Fruit fly (Drosophila melanogaster) whole organism, embryonic: ENCODE results near the gene CG31675.

Source experiments
- Asciz ChIP-seq: fragments of 200-800 bp; sonication (Bioruptor generic); optimal IDR thresholded peaks from 2 replicates; lab custom pipeline; 2017; ENCODE audit warnings: missing biosample characterization, mild to moderate bottlenecking, missing genetic modification characterization, missing genetic modification reagents
- CG11398 ChIP-seq: fragments of 200-800 bp; sonication (Bioruptor generic); optimal IDR thresholded peaks from 2 replicates; lab custom pipeline; 2016; ENCODE audit warnings: missing biosample characterization, missing genetic modification characterization
- CG12236 ChIP-seq: fragments of 200-800 bp; sonication (Bioruptor generic); optimal IDR thresholded peaks from 2 replicates; lab custom pipeline; 2016; ENCODE audit warnings: missing biosample characterization, missing genetic modification characterization
- CG12769 ChIP-seq: fragments of 200-800 bp; sonication (Bioruptor generic); optimal IDR thresholded peaks from 2 replicates; lab custom pipeline; 2019; ENCODE audit warnings: missing biosample characterization, mild to moderate bottlenecking, missing genetic modification characterization, moderate library complexity
- CG14441 ChIP-seq: fragments of 200-800 bp; sonication (Bioruptor generic); IDR thresholded peaks from 2 replicates; pipeline ENCODE4 v1.3.6; 2022; ENCODE audit warnings: missing biosample characterization, missing genetic modification characterization
- CG14667 ChIP-seq: fragments of 200-800 bp; sonication (Bioruptor generic); IDR thresholded peaks from 2 replicates; pipeline ENCODE4 v1.3.6; 2022; ENCODE audit warnings: missing biosample characterization, missing genetic modification characterization
- CG16863 ChIP-seq: fragments of 200-800 bp; sonication (Bioruptor generic); optimal IDR thresholded peaks from 3 replicates; lab custom pipeline; 2016; ENCODE audit warnings: missing biosample characterization, missing genetic modification characterization
- CG18476 ChIP-seq: fragments of 200-800 bp; sonication (Bioruptor generic); optimal IDR thresholded peaks from 2 replicates; lab custom pipeline; 2016; ENCODE audit warnings: missing biosample characterization, mild to moderate bottlenecking, missing genetic modification characterization
- CG18599 ChIP-seq: fragments of 200-800 bp; sonication (Bioruptor generic); optimal IDR thresholded peaks from 3 replicates; lab custom pipeline; 2017; ENCODE audit warnings: missing biosample characterization, missing genetic modification characterization, mild to moderate bottlenecking, moderate library complexity, missing genetic modification reagents
- CG3281 ChIP-seq: fragments of 200-800 bp; sonication (Bioruptor generic); optimal IDR thresholded peaks from 3 replicates; lab custom pipeline; 2017; ENCODE audit warnings: missing biosample characterization, mild to moderate bottlenecking, missing genetic modification characterization
- CG34376 ChIP-seq: fragments of 200-800 bp; sonication (Bioruptor generic); optimal IDR thresholded peaks from 2 replicates; lab custom pipeline; 2018; ENCODE audit warnings: missing biosample characterization, mild to moderate bottlenecking, missing genetic modification characterization
- CG4360 ChIP-seq: fragments of 200-800 bp; sonication (Bioruptor generic); IDR thresholded peaks from 2 replicates; pipeline ENCODE4 v1.3.6; 2022; ENCODE audit warnings: missing biosample characterization, missing genetic modification characterization
- CG43689 ChIP-seq: fragments of 200-800 bp; sonication (Bioruptor generic); IDR thresholded peaks from 2 replicates; pipeline ENCODE4 v1.3.6; 2022; ENCODE audit warnings: missing biosample characterization, missing genetic modification characterization
- CG5953 ChIP-seq: fragments of 200-800 bp; sonication (Bioruptor generic); IDR thresholded peaks from 2 replicates; pipeline ENCODE4 v1.3.6; 2022; ENCODE audit warnings: missing biosample characterization, missing genetic modification characterization
- CG7372 ChIP-seq: fragments of 200-800 bp; sonication (Bioruptor generic); IDR thresholded peaks from 2 replicates; pipeline ENCODE4 v1.3.6; 2022; ENCODE audit warnings: missing biosample characterization, missing genetic modification characterization
- CG8359 ChIP-seq: fragments of 200-800 bp; sonication (Bioruptor generic); optimal IDR thresholded peaks from 2 replicates; lab custom pipeline; 2017; ENCODE audit warnings: missing biosample characterization, mild to moderate bottlenecking, missing genetic modification characterization, borderline replicate concordance
- CG9437 ChIP-seq: fragments of 200-800 bp; sonication (Bioruptor generic); optimal IDR thresholded peaks from 2 replicates; lab custom pipeline; 2018; ENCODE audit warnings: missing biosample characterization, mild to moderate bottlenecking, missing genetic modification characterization
- CG9817 ChIP-seq: fragments of 200-800 bp; sonication (Bioruptor generic); optimal IDR thresholded peaks from 2 replicates; lab custom pipeline; 2018; ENCODE audit warnings: missing biosample characterization, mild to moderate bottlenecking, missing genetic modification characterization, moderate library complexity
- CoRest ChIP-seq: fragments of 200-800 bp; sonication (Bioruptor generic); optimal IDR thresholded peaks from 3 replicates; lab custom pipeline; 2018; ENCODE audit warnings: missing biosample characterization, mild to moderate bottlenecking, missing genetic modification characterization, moderate library complexity
- Dad ChIP-seq: fragments of 200-800 bp; sonication (Bioruptor generic); optimal IDR thresholded peaks from 3 replicates; lab custom pipeline; 2016; ENCODE audit warnings: missing biosample characterization, missing genetic modification characterization
- ERR ChIP-seq: fragments of 200-800 bp; sonication (Bioruptor generic); optimal IDR thresholded peaks from 2 replicates; lab custom pipeline; 2016; ENCODE audit warnings: missing biosample characterization, missing genetic modification characterization
- HLH4C ChIP-seq: fragments of 200-800 bp; sonication (Bioruptor generic); IDR thresholded peaks from 3 replicates; pipeline ENCODE4 v1.3.6; 2022; ENCODE audit warnings: missing biosample characterization, missing genetic modification characterization; ENCODE audit not compliant: partially characterized antibody
- Hr78 ChIP-seq, 2 experiments: fragments of 200-800 bp in 1 of 2; fragments of >200 bp in 1 of 2; sonication (Bioruptor generic) in 1 of 2; optimal IDR thresholded peaks; 2 replicates each; lab custom pipeline; 2017 to 2019; ENCODE audit warnings: missing biosample characterization in 2 of 2, missing genetic modification characterization in 2 of 2, mild to moderate bottlenecking in 1 of 2, moderate library complexity in 1 of 2
- Mrtf ChIP-seq: fragments of 200-800 bp; sonication (Bioruptor generic); IDR thresholded peaks from 3 replicates; pipeline ENCODE4 v1.3.6; 2022; ENCODE audit warnings: missing biosample characterization, missing genetic modification characterization
- Xbp1 ChIP-seq: fragments of 200-800 bp; sonication (Bioruptor generic); optimal IDR thresholded peaks from 3 replicates; lab custom pipeline; 2016; ENCODE audit warnings: missing biosample characterization, mild to moderate bottlenecking, missing genetic modification characterization
- YL-1 ChIP-seq: fragments of 200-800 bp; sonication (Bioruptor generic); optimal IDR thresholded peaks from 3 replicates; lab custom pipeline; 2017; ENCODE audit warnings: missing biosample characterization, mild to moderate bottlenecking, missing genetic modification characterization
- aop ChIP-seq: fragments of 200-800 bp; sonication (Bioruptor generic); IDR thresholded peaks from 2 replicates; pipeline ENCODE4 v1.3.6; 2022; ENCODE audit warnings: missing biosample characterization, missing genetic modification characterization
- az2 ChIP-seq: fragments of 200-800 bp; sonication (Bioruptor generic); optimal IDR thresholded peaks from 3 replicates; lab custom pipeline; 2016; ENCODE audit warnings: missing biosample characterization, missing genetic modification characterization
- bab2 ChIP-seq: fragments of 200-800 bp; sonication (Bioruptor generic); optimal IDR thresholded peaks from 2 replicates; lab custom pipeline; 2016; ENCODE audit warnings: missing biosample characterization, missing genetic modification characterization
- chinmo ChIP-seq: fragments of 200-800 bp; sonication (Bioruptor generic); IDR thresholded peaks from 4 replicates; pipeline ENCODE4 v1.3.6; 2022; ENCODE audit warnings: missing biosample characterization, missing genetic modification characterization; ENCODE audit not compliant: partially characterized antibody
- corto ChIP-seq: fragments of 200-800 bp; sonication (Bioruptor generic); optimal IDR thresholded peaks from 2 replicates; lab custom pipeline; 2016; ENCODE audit warnings: missing biosample characterization, mild to moderate bottlenecking, missing genetic modification characterization, moderate library complexity
- danr ChIP-seq: fragments of 200-800 bp; sonication (Bioruptor generic); IDR thresholded peaks from 2 replicates; pipeline ENCODE4 v1.3.6; 2022; ENCODE audit warnings: missing biosample characterization, missing genetic modification characterization
- dati ChIP-seq: fragments of 200-800 bp; sonication (Bioruptor generic); IDR thresholded peaks from 2 replicates; pipeline ENCODE4 v1.3.6; 2022; ENCODE audit warnings: missing biosample characterization, missing genetic modification characterization
- dm ChIP-seq: fragments of 200-800 bp; sonication (Bioruptor generic); optimal IDR thresholded peaks from 3 replicates; lab custom pipeline; 2016; ENCODE audit warnings: missing biosample characterization, missing genetic modification characterization
- ems ChIP-seq: fragments of 200-800 bp; sonication (Bioruptor generic); optimal IDR thresholded peaks from 3 replicates; lab custom pipeline; 2016; ENCODE audit warnings: missing biosample characterization, missing genetic modification characterization
- ftz-f1 ChIP-seq: fragments of 200-800 bp; sonication (Bioruptor generic); optimal IDR thresholded peaks from 2 replicates; lab custom pipeline; 2016; ENCODE audit warnings: missing biosample characterization, missing genetic modification characterization
- jumu ChIP-seq: fragments of 200-800 bp; sonication (Bioruptor generic); optimal IDR thresholded peaks from 3 replicates; lab custom pipeline; 2016; ENCODE audit warnings: missing biosample characterization, missing genetic modification characterization
- ken ChIP-seq: fragments of 200-800 bp; sonication (Bioruptor generic); IDR thresholded peaks from 3 replicates; pipeline ENCODE4 v1.3.6; 2022; ENCODE audit warnings: missing biosample characterization, missing genetic modification characterization
- knrl ChIP-seq: fragments of 200-800 bp; sonication (Bioruptor generic); IDR thresholded peaks from 3 replicates; pipeline ENCODE4 v1.3.6; 2022; ENCODE audit warnings: missing biosample characterization, missing genetic modification characterization; ENCODE audit not compliant: partially characterized antibody
- mirr ChIP-seq: fragments of 200-800 bp; sonication (Bioruptor generic); optimal IDR thresholded peaks from 3 replicates; lab custom pipeline; 2018; ENCODE audit warnings: missing biosample characterization, mild to moderate bottlenecking, missing genetic modification characterization
- onecut ChIP-seq: fragments of 200-800 bp; sonication (Bioruptor generic); IDR thresholded peaks from 2 replicates; pipeline ENCODE4 v1.3.6; 2022; ENCODE audit warnings: missing biosample characterization, missing genetic modification characterization
- peb ChIP-seq: fragments of 200-800 bp; sonication (Bioruptor generic); IDR thresholded peaks from 2 replicates; pipeline ENCODE4 v1.3.6; 2022; ENCODE audit warnings: missing biosample characterization, missing genetic modification characterization
- ro ChIP-seq: fragments of 200-800 bp; sonication (Bioruptor generic); IDR thresholded peaks from 2 replicates; pipeline ENCODE4 v1.3.6; 2022; ENCODE audit warnings: missing biosample characterization, missing genetic modification characterization
- sc ChIP-seq, 3 experiments: fragments of >200 bp in 2 of 3; fragments of 200-800 bp in 1 of 3; sonication (Bioruptor generic) in 1 of 3; optimal IDR thresholded peaks; 2 replicates in 2 of 3; 3 replicates in 1 of 3; lab custom pipeline; 2017; ENCODE audit warnings: mild to moderate bottlenecking in 1 of 3, missing biosample characterization in 1 of 3, missing genetic modification characterization in 1 of 3, missing genetic modification reagents in 1 of 3
- sens ChIP-seq: fragments of 200-800 bp; sonication (Bioruptor generic); peaks from one replicate; lab custom pipeline; 2016; ENCODE audit warnings: missing biosample characterization, missing genetic modification characterization
- ssp ChIP-seq: fragments of 200-800 bp; sonication (Bioruptor generic); IDR thresholded peaks from 2 replicates; pipeline ENCODE4 v1.3.6; 2022; ENCODE audit warnings: missing biosample characterization, missing genetic modification characterization
- sug ChIP-seq: fragments of 200-800 bp; optimal IDR thresholded peaks from 2 replicates; lab custom pipeline; 2019; ENCODE audit warnings: missing biosample characterization, mild to moderate bottlenecking, missing genetic modification characterization, moderate library complexity
- vnd ChIP-seq: fragments of 200-800 bp; sonication (Bioruptor generic); IDR thresholded peaks from 3 replicates; pipeline ENCODE4 v1.3.6; 2022; ENCODE audit warnings: missing biosample characterization, missing genetic modification characterization; ENCODE audit not compliant: partially characterized antibody
- z ChIP-seq: fragments of 200-800 bp; sonication (Bioruptor generic); IDR thresholded peaks from 3 replicates; pipeline ENCODE4 v1.3.6; 2022; ENCODE audit warnings: missing biosample characterization, missing genetic modification characterization

CG31675 gene

dm6 chr2L:20881353-20882079 lies 14.0 kb downstream of the CG31675 start (continued):
- 0 out of 3 replicates have a peak, but pooled peaks have one; percentile 33 for TF ChIP-seq ken (GFP tag; lab: Robert Waterston, UW)
- TF ChIP-seq CG9817 (tag; lab: Kevin White, UChicago) = peak; percentile 51
- no peak for TF ChIP-seq CG34376 (GFP tag; lab: Kevin White, UChicago)
- TF ChIP-seq Mrtf (GFP tag; lab: Robert Waterston, UW) = peak; percentile 73; the same call in 2 of the 3 replicates
- no peak for TF ChIP-seq CG4360 (GFP tag; lab: Robert Waterston, UW)
- TF ChIP-seq CG14441 (GFP tag; lab: Robert Waterston, UW) = 0 out of 2 replicates have a peak, but pooled peaks have one; percentile 55
- no peak for TF ChIP-seq chinmo (GFP tag; lab: Robert Waterston, UW)
- TF ChIP-seq CG12236 = no peak
- TF ChIP-seq CG14667 (GFP tag; lab: Robert Waterston, UW) = no peak
- no peak for TF ChIP-seq peb
- TF ChIP-seq mirr = no peak
- TF ChIP-seq CG18476 (GFP tag; lab: Kevin White, UChicago) = no peak
- no peak for TF ChIP-seq aop (GFP tag; lab: Robert Waterston, UW)
- peak; percentile 29 for TF ChIP-seq Asciz (GFP tag; lab: Kevin White, UChicago)
- TF ChIP-seq CG3281 (GFP tag; lab: Kevin White, UChicago) = peak; percentile 65
- TF ChIP-seq CG12769 (tag; lab: Kevin White, UChicago) = peak; percentile 86
- no peak for TF ChIP-seq sc (optimal IDR thresholded peaks at IDR 0.05; lab: Kevin White, UChicago)
- no peak for TF ChIP-seq sc (GFP tag; optimal IDR thresholded peaks at IDR 0.05; lab: Kevin White, UChicago)
- 0 out of 2 replicates have a peak, but pooled peaks have one; percentile 17 for TF ChIP-seq dati (GFP tag; lab: Robert Waterston, UW)
- no peak for TF ChIP-seq CG11398
- TF ChIP-seq ftz-f1 (GFP tag; lab: Kevin White, UChicago) = no peak
- no peak for TF ChIP-seq onecut (GFP tag; lab: Robert Waterston, UW)
- peak; percentile 17 for TF ChIP-seq CG16863 (GFP tag; lab: Kevin White, UChicago)
- TF ChIP-seq CG5953 = 0 out of 2 replicates have a peak, but pooled peaks have one; percentile 27
- TF ChIP-seq bab2 (GFP tag; lab: Kevin White, UChicago) = peak; percentile 53
- TF ChIP-seq vnd (GFP tag; lab: Robert Waterston, UW) = no peak
- no peak for TF ChIP-seq sug (tag; lab: Kevin White, UChicago)
- TF ChIP-seq ERR (GFP tag; lab: Kevin White, UChicago) = peak; percentile 50
- peak; percentile 87 for TF ChIP-seq sens (GFP tag; lab: Kevin White, UChicago)
- no peak for TF ChIP-seq danr
- peak; percentile 84 for TF ChIP-seq CG18599 (GFP tag; lab: Kevin White, UChicago)
- TF ChIP-seq ems (GFP tag; lab: Kevin White, UChicago) = peak; percentile 37
- peak; percentile 30 for TF ChIP-seq CoRest (tag; lab: Kevin White, UChicago)
- 0 out of 2 replicates have a peak, but pooled peaks have one; percentile 17 for TF ChIP-seq CG43689
- no peak for TF ChIP-seq dm (GFP tag; lab: Kevin White, UChicago)
- no peak for TF ChIP-seq knrl (GFP tag; lab: Robert Waterston, UW)
- TF ChIP-seq YL-1 (GFP tag; lab: Kevin White, UChicago) = no peak
- TF ChIP-seq az2 (GFP tag; lab: Kevin White, UChicago) = peak; percentile 35
- peak; percentile 55 for TF ChIP-seq jumu (GFP tag; lab: Kevin White, UChicago)
- TF ChIP-seq CG9437 = no peak
- no peak for TF ChIP-seq z (GFP tag; lab: Robert Waterston, UW)
- no peak for TF ChIP-seq HLH4C (GFP tag; lab: Robert Waterston, UW)
- TF ChIP-seq CG8359 = no peak
- TF ChIP-seq ssp = no peak
- peak; percentile 17 for TF ChIP-seq Dad
- TF ChIP-seq Hr78 (GFP tag; optimal IDR thresholded peaks at IDR 0.05; lab: Kevin White, UChicago) = no peak
- TF ChIP-seq corto = no peak
- no peak for TF ChIP-seq CG7372 (GFP tag; lab: Robert Waterston, UW)
- peak; percentile 50 for TF ChIP-seq Xbp1 (GFP tag; lab: Kevin White, UChicago)
- TF ChIP-seq ro (GFP tag; lab: Robert Waterston, UW) = 0 out of 2 replicates have a peak, but pooled peaks have one; percentile 12
